Worm (Caenorhabditis elegans): ENCODE measurements around the gene ZC395.4.

The ZC395.4 gene

DNA sequence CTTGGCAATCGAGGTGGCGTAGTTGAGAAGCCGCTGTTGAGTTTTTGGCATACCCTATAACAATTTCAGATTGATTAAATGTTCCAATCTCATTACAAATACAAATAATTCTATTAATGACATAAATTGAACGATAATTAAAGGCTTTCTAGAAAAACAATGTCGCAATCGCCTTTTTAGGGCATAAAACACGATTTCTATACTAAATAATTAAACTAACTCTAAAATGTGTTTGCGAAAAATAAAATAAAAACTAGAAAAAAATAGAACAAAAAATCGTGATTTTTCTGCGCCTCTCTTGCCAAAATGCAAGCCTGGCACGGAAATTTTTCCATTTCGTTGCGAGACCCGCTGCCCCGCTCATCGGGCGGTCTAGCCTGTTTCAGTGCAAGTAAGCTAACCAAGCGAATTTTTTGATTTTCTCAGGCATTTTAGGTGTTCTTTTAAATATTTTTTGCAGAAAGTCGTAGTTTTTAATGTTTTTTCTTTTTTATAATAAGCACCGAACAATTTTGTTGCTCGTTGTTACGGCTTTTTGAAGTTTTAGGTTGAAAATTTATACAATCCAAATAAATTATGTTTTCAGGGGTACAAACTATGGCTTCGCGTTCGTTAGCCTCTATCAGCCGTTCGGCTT is 42.0 kb upstream of the ZC395.4 start, which contains the start of the genes C34E10.12, C34E10.10 and atp-2 (continued):
- TF ChIP-seq elt-2 (tag; optimal IDR thresholded peaks at IDR 0.05) (no peak), rnt-1 (tag; optimal IDR thresholded peaks at IDR 0.05) (peak; percentile 90), zip-4 (GFP tag; optimal IDR thresholded peaks at IDR 0.05) (peak; percentile 40)

DNA sequence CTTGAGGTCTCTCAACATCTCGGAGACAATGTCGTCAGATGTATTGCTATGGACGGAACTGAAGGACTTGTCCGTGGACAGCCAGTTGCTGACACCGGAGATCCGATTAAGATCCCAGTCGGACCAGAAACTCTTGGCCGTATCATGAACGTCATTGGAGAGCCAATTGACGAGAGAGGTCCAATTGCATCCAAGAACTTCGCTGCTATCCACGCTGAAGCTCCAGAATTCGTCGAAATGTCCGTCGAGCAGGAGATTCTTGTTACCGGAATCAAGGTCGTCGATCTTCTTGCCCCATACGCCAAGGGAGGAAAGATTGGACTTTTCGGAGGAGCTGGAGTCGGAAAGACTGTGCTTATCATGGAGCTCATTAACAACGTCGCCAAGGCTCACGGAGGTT is 41.1 kb upstream of the ZC395.4 start:
- TF ChIP-seq C16A3.4 (tag; optimal IDR thresholded peaks at IDR 0.05) (no peak), sptf-1 (tag; optimal IDR thresholded peaks at IDR 0.05) (no peak), nhr-90 (tag; optimal IDR thresholded peaks at IDR 0.05; ENCODE audit: poor library complexity) (no peak), fkh-4 (tag; optimal IDR thresholded peaks at IDR 0.05; ENCODE audit: borderline replicate concordance) (no peak), ama-1 (optimal IDR thresholded peaks at IDR 0.05) (peak; percentile 20), sup-37 (GFP tag; optimal IDR thresholded peaks at IDR 0.05) (no peak), efl-1 (optimal IDR thresholded peaks at IDR 0.05) (no peak), efl-1 (GFP tag; optimal IDR thresholded peaks at IDR 0.05 in 1 of 2) (peak in 1 of 2 experiments; percentile 90), elt-3 (tag; optimal IDR thresholded peaks at IDR 0.05) (no peak)

DNA sequence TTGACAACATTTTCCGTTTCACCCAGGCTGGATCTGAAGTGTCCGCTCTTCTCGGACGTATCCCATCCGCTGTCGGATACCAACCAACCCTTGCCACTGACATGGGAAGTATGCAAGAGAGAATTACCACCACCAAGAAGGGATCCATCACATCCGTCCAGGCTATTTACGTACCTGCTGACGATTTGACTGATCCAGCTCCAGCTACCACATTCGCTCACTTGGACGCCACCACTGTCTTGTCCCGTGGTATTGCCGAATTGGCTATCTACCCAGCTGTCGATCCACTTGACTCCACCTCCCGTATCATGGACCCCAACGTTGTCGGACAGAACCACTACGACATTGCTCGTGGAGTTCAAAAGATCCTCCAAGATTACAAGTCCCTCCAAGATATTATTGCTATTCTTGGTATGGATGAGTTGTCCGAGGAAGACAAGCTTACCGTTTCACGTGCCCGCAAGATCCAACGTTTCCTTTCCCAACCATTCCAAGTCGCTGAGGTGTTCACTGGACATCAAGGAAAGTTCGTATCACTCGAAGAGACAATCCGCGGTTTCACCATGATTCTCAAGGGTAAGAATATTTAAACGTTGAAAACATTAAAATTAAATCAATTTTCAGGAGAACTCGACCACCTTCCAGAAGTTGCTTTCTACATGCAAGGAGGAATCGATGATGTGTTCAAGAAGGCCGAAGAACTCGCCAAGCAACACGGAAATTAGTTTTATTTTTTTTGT is 40.2 kb upstream of the ZC395.4 start:
- no peak for TF ChIP-seq efl-1 (optimal IDR thresholded peaks at IDR 0.05)
- TF ChIP-seq efl-1 (GFP tag; optimal IDR thresholded peaks at IDR 0.05 in 1 of 2), result peak in 1 of 2 experiments; percentile 90
- no peak for TF ChIP-seq ceh-82 (tag; optimal IDR thresholded peaks at IDR 0.05)
- TF ChIP-seq alr-1 (tag; optimal IDR thresholded peaks at IDR 0.05; ENCODE audit: borderline replicate concordance), result peak; percentile 94
- TF ChIP-seq nhr-85 (tag), result peak; percentile 59
- peak; percentile 33 for TF ChIP-seq nhr-76 (tag; optimal IDR thresholded peaks at IDR 0.05)
- no peak for TF ChIP-seq dpl-1 (GFP tag; optimal IDR thresholded peaks at IDR 0.05)

DNA sequence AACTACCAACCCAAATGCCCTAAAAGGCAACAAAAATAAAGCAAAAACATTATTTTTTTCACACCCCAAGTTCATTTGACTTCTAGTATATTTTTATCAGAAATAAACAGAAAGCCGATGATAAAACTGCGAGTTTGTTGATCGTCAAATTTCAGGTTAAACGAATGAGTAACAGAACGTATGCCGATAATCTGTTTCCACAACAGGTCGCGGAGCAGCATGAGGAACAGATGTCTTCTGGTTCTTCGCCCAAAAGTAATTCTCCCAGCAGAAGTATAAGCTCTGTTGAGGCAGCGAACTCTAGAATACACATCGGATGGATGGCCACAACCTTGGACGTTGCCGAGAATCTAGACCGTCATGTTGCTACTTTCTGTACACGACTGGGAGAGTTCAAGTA is 39.5 kb upstream of the ZC395.4 start, which contains the start of gene prmt-5:
TSS of gene prmt-5 (plus strand) at position 141 of the 400 bp plus-strand sequence.
- TF ChIP-seq nhr-47 (tag; optimal IDR thresholded peaks at IDR 0.05) (peak; percentile 46), F16B12.6 (tag; optimal IDR thresholded peaks at IDR 0.05) (no peak), C16A3.4 (tag; optimal IDR thresholded peaks at IDR 0.05) (no peak), C04F5.9 (tag; optimal IDR thresholded peaks at IDR 0.05) (no peak), snpc-4 (tag; optimal IDR thresholded peaks at IDR 0.05) (no peak), mdl-1 (tag; optimal IDR thresholded peaks at IDR 0.05) (no peak), egl-27 (tag; optimal IDR thresholded peaks at IDR 0.05) (no peak), pqm-1 (tag; optimal IDR thresholded peaks at IDR 0.05) (no peak), nhr-71 (tag; optimal IDR thresholded peaks at IDR 0.05) (peak; percentile 51), mef-2 (tag; optimal IDR thresholded peaks at IDR 0.05) (no peak), ztf-4 (tag; optimal IDR thresholded peaks at IDR 0.05) (peak; percentile 45), dsc-1 (tag; optimal IDR thresholded peaks at IDR 0.05) (no peak), lin-14 (GFP tag; optimal IDR thresholded peaks at IDR 0.05) (no peak), aly-2 (tag; optimal IDR thresholded peaks at IDR 0.05) (peak; percentile 92), sptf-1 (tag; optimal IDR thresholded peaks at IDR 0.05) (no peak), vab-15 (tag; optimal IDR thresholded peaks at IDR 0.05) (no peak), nhr-84 (tag; optimal IDR thresholded peaks at IDR 0.05) (no peak), ceh-88 (GFP tag; IDR thresholded peaks at IDR 0.05) (no peak), pag-3 (tag; optimal IDR thresholded peaks at IDR 0.05; ENCODE audit: borderline replicate concordance, insufficient read depth) (no peak), ztf-11 (tag; optimal IDR thresholded peaks at IDR 0.05) (no peak), efl-1 (optimal IDR thresholded peaks at IDR 0.05) (peak; percentile 21 to 41), efl-1 (GFP tag; optimal IDR thresholded peaks at IDR 0.05 in 1 of 2) (peak in 1 of 2 experiments; percentile 77), lir-3 (tag; optimal IDR thresholded peaks at IDR 0.05; ENCODE audit: poor library complexity) (no peak), unc-62 (GFP tag; optimal IDR thresholded peaks at IDR 0.05) (no peak), nhr-19 (GFP tag; conservative IDR thresholded peaks at IDR 0.05) (peak; percentile 25; the same call in 1 of the 2 replicates), grh-1 (GFP tag; IDR thresholded peaks at IDR 0.05) (no peak), lin-15B (tag; optimal IDR thresholded peaks at IDR 0.05) (no peak), fkh-4 (tag; optimal IDR thresholded peaks at IDR 0.05; ENCODE audit: borderline replicate concordance) (no peak), ceh-90 (tag; optimal IDR thresholded peaks at IDR 0.05) (no peak), unc-130 (tag; optimal IDR thresholded peaks at IDR 0.05) (no peak), efl-3 (GFP tag; optimal IDR thresholded peaks at IDR 0.05) (no peak), pax-3 (tag; optimal IDR thresholded peaks at IDR 0.05) (no peak)
